Worm (Caenorhabditis elegans) whole organism, mixed stage, embryonic: ENCODE results near the gene C44C10.10.

Source experiments
- M03D4.4 ChIP-seq: sonication (generic microtip); optimal IDR thresholded peaks from 2 replicates; lab custom pipeline; 2017; ENCODE audit warnings: mild to moderate bottlenecking, missing genetic modification characterization, missing compliant biosample characterization
- bed-3 ChIP-seq: fragments of 200-800 bp; sonication (Bioruptor generic); optimal IDR thresholded peaks from 3 replicates; lab custom pipeline; 2018; ENCODE audit warnings: mild to moderate bottlenecking, missing genetic modification characterization, moderate library complexity, missing compliant biosample characterization
- blmp-1 ChIP-seq: fragments of 150-350 bp; optimal IDR thresholded peaks from 2 replicates; lab custom pipeline; 2014; ENCODE audit warnings: missing biosample characterization, missing genetic modification characterization
- ceh-39 ChIP-seq: fragments of 150-350 bp; optimal IDR thresholded peaks from 2 replicates; lab custom pipeline; 2014; ENCODE audit warnings: missing biosample characterization, missing genetic modification characterization
- ceh-43 ChIP-seq: fragments of 200-800 bp; sonication (Bioruptor generic); optimal IDR thresholded peaks from 2 replicates; lab custom pipeline; 2018; ENCODE audit warnings: mild to moderate bottlenecking, missing genetic modification characterization, moderate library complexity, missing compliant biosample characterization
- ceh-83 ChIP-seq: fragments of 200-800 bp; sonication (Bioruptor generic); optimal IDR thresholded peaks from 2 replicates; lab custom pipeline; 2018; ENCODE audit warnings: mild to moderate bottlenecking, missing genetic modification characterization, missing compliant biosample characterization
- cnd-1 ChIP-seq: fragments of 200-800 bp; sonication (Bioruptor generic); optimal IDR thresholded peaks from 2 replicates; lab custom pipeline; 2018; ENCODE audit warnings: mild to moderate bottlenecking, missing genetic modification characterization, missing compliant biosample characterization
- elt-1 ChIP-seq: sonication (generic microtip); optimal IDR thresholded peaks from 2 replicates; lab custom pipeline; 2017; ENCODE audit warnings: missing genetic modification characterization, mild to moderate bottlenecking, missing compliant biosample characterization, antibody characterized with exemption, moderate library complexity, borderline replicate concordance; ENCODE audit not compliant: insufficient read depth
- flh-1 ChIP-seq: fragments of 200-800 bp; sonication (Bioruptor generic); optimal IDR thresholded peaks from 2 replicates; lab custom pipeline; 2018; ENCODE audit warnings: mild to moderate bottlenecking, missing genetic modification characterization, moderate library complexity, missing compliant biosample characterization
- ham-2 ChIP-seq: fragments of 200-800 bp; sonication (Bioruptor generic); optimal IDR thresholded peaks from 2 replicates; lab custom pipeline; 2018; ENCODE audit warnings: mild to moderate bottlenecking, missing genetic modification characterization, missing compliant biosample characterization
- hlh-1 ChIP-seq: fragments of 150-350 bp; optimal IDR thresholded peaks from 2 replicates; lab custom pipeline; 2014; ENCODE audit warnings: missing biosample characterization, missing genetic modification reagents, missing genetic modification characterization
- lin-13 ChIP-seq: fragments of 150-350 bp; optimal IDR thresholded peaks from 2 replicates; lab custom pipeline; 2014; ENCODE audit warnings: missing biosample characterization, missing genetic modification characterization
- lin-32 ChIP-seq: fragments of 200-800 bp; sonication (Bioruptor generic); optimal IDR thresholded peaks from 2 replicates; lab custom pipeline; 2018; ENCODE audit warnings: mild to moderate bottlenecking, missing genetic modification characterization, missing compliant biosample characterization
- lsy-2 ChIP-seq: fragments of 150-350 bp; optimal IDR thresholded peaks from 2 replicates; lab custom pipeline; 2014; ENCODE audit warnings: missing biosample characterization, missing genetic modification characterization
- mab-5 ChIP-seq: fragments of 150-350 bp; optimal IDR thresholded peaks from 2 replicates; lab custom pipeline; 2014; ENCODE audit warnings: missing biosample characterization, missing genetic modification characterization
- mep-1 ChIP-seq: fragments of 150-350 bp; optimal IDR thresholded peaks from 2 replicates; lab custom pipeline; 2017; ENCODE audit warnings: missing biosample characterization, missing genetic modification reagents, missing genetic modification characterization, inconsistent platforms
- mls-2 ChIP-seq: sonication (generic microtip); optimal IDR thresholded peaks from 2 replicates; lab custom pipeline; 2016; ENCODE audit warnings: mild to moderate bottlenecking, missing genetic modification characterization, moderate library complexity, missing compliant biosample characterization
- nhr-12 ChIP-seq: fragments of 150-350 bp; optimal IDR thresholded peaks from 2 replicates; lab custom pipeline; 2014; ENCODE audit warnings: missing biosample characterization, missing genetic modification characterization
- nhr-2 ChIP-seq: fragments of 150-350 bp; optimal IDR thresholded peaks from 2 replicates; lab custom pipeline; 2014; ENCODE audit warnings: missing biosample characterization, missing genetic modification characterization
- nhr-237 ChIP-seq: fragments of 150-350 bp; optimal IDR thresholded peaks from 2 replicates; lab custom pipeline; 2014; ENCODE audit warnings: missing biosample characterization, missing genetic modification characterization
- nhr-28 ChIP-seq: fragments of 150-350 bp; optimal IDR thresholded peaks from 2 replicates; lab custom pipeline; 2014; ENCODE audit warnings: missing biosample characterization, missing genetic modification characterization
- nhr-76 ChIP-seq: sonication (generic microtip); optimal IDR thresholded peaks from 2 replicates; lab custom pipeline; 2017; ENCODE audit warnings: missing biosample characterization, missing genetic modification characterization
- pha-4 ChIP-seq: fragments of 150-350 bp; optimal IDR thresholded peaks from 2 replicates; lab custom pipeline; 2018; ENCODE audit warnings: missing biosample characterization, missing genetic modification reagents, missing genetic modification characterization
- sem-2 ChIP-seq: fragments of 200-800 bp; sonication (Bioruptor generic); optimal IDR thresholded peaks from 2 replicates; lab custom pipeline; 2018; ENCODE audit warnings: mild to moderate bottlenecking, missing genetic modification characterization, missing compliant biosample characterization
- tbx-8 ChIP-seq: fragments of 200-800 bp; sonication (Bioruptor generic); optimal IDR thresholded peaks from 2 replicates; lab custom pipeline; 2018; ENCODE audit warnings: mild to moderate bottlenecking, missing genetic modification characterization, moderate library complexity, missing compliant biosample characterization
- unc-120 ChIP-seq: sonication (generic microtip); optimal IDR thresholded peaks from 2 replicates; lab custom pipeline; 2017; ENCODE audit warnings: missing genetic modification characterization, missing compliant biosample characterization; ENCODE audit not compliant: poor library complexity, severe bottlenecking
- unc-62 ChIP-seq: fragments of 150-350 bp; optimal IDR thresholded peaks from 2 replicates; lab custom pipeline; 2014; ENCODE audit warnings: missing biosample characterization, missing genetic modification reagents, missing genetic modification characterization
- zip-8 ChIP-seq: fragments of 150-350 bp; optimal IDR thresholded peaks from 2 replicates; lab custom pipeline; 2014; ENCODE audit warnings: missing biosample characterization, missing genetic modification characterization
- ztf-11 ChIP-seq: fragments of 150-350 bp; optimal IDR thresholded peaks from 2 replicates; lab custom pipeline; 2014; ENCODE audit warnings: missing biosample characterization, missing genetic modification characterization

The C44C10.10 gene

ce11 chrX:11732752-11733151 is 42.6 kb downstream of the C44C10.10 start:
- no peak for TF ChIP-seq blmp-1 (tag; lab: Kevin White, UChicago)
- no peak for TF ChIP-seq lin-32
- no peak for TF ChIP-seq elt-1
- TF ChIP-seq mls-2, result no peak
- TF ChIP-seq sem-2 (GFP tag; lab: Kevin White, UChicago), result no peak
- TF ChIP-seq nhr-237 (tag; lab: Kevin White, UChicago), result no peak
- TF ChIP-seq M03D4.4 (tag; lab: Kevin White, UChicago), result no peak
- no peak for TF ChIP-seq hlh-1 (tag; lab: Kevin White, UChicago)
- TF ChIP-seq mep-1 (tag; lab: Kevin White, UChicago), result no peak

ce11 chrX:11734110-11734509 is 44.0 kb downstream of the C44C10.10 start:
- TF ChIP-seq mep-1 (tag; lab: Kevin White, UChicago) (no peak), lin-13 (tag; lab: Kevin White, UChicago) (no peak), zip-8 (tag; lab: Kevin White, UChicago) (no peak), ceh-43 (no peak), ham-2 (GFP tag; lab: Kevin White, UChicago) (no peak), blmp-1 (tag; lab: Kevin White, UChicago) (no peak), cnd-1 (no peak), lsy-2 (tag; lab: Kevin White, UChicago) (no peak), ceh-83 (GFP tag; lab: Kevin White, UChicago) (no peak), nhr-2 (tag; lab: Kevin White, UChicago) (no peak), flh-1 (GFP tag; lab: Kevin White, UChicago) (no peak)
- TF ChIP-seq, all 35 proteins: peak for 0

- no peak for TF ChIP-seq tbx-8
- TF ChIP-seq pha-4 (tag; lab: Kevin White, UChicago), result no peak
- no peak for TF ChIP-seq mep-1 (tag; lab: Kevin White, UChicago)
- no peak for TF ChIP-seq lin-13 (tag; lab: Kevin White, UChicago)
- no peak for TF ChIP-seq mab-5 (tag; lab: Kevin White, UChicago)
- no peak for TF ChIP-seq ceh-39 (tag; lab: Kevin White, UChicago)
- no peak for TF ChIP-seq ztf-11 (tag; lab: Kevin White, UChicago)
- no peak for TF ChIP-seq nhr-76 (tag; lab: Kevin White, UChicago)
- TF ChIP-seq unc-62 (GFP tag; lab: Kevin White, UChicago), result no peak
- no peak for TF ChIP-seq zip-8 (tag; lab: Kevin White, UChicago)
- no peak for TF ChIP-seq ceh-43
- TF ChIP-seq ceh-83 (GFP tag; lab: Kevin White, UChicago), result no peak
- no peak for TF ChIP-seq nhr-28 (tag; lab: Kevin White, UChicago)
- no peak for TF ChIP-seq nhr-12
- TF ChIP-seq bed-3 (GFP tag; lab: Kevin White, UChicago), result no peak
These were observed 46.9 kb downstream of the C44C10.10 start, which contains the start of gene D1053.3 for ce11 chrX:11737053-11737452. Gene D1053.3 (minus strand): TSS chrX:11737153.

DNA sequence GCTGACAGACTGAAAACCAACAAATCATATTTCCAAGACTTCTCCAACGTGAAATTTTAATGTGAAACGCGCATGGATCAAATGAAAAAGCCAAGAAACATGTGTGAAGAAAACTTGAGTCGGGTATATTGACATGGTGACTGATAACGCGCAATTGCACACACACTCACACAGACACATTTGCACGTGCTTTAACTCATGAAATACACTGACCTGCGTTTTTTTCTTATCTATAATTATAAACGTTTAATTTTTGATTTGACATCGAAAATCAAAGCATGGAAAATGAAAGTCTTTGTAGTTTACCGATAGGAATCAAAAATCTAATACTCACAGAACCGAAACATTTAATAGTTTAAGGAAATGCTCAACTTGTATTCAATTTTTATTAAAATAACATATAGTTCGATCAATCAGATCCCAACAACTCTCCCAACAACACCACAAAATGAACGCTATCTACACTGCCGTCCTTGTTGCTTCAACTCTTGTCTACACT is 48.5 kb downstream of the C44C10.10 start, which contains the start of gene nspa-9:
Gene nspa-9 (plus strand): TSS at position 449 of the 499 bp plus-strand sequence.
- TF ChIP-seq unc-62 (GFP tag; lab: Kevin White, UChicago), result no peak
- TF ChIP-seq ham-2 (GFP tag; lab: Kevin White, UChicago), result no peak
- TF ChIP-seq nhr-2 (tag; lab: Kevin White, UChicago), result no peak
- no peak for TF ChIP-seq ceh-83 (GFP tag; lab: Kevin White, UChicago)
- no peak for TF ChIP-seq mep-1 (tag; lab: Kevin White, UChicago)
- TF ChIP-seq nhr-76 (tag; lab: Kevin White, UChicago), result no peak
- no peak for TF ChIP-seq ztf-11 (tag; lab: Kevin White, UChicago)
- no peak for TF ChIP-seq nhr-28 (tag; lab: Kevin White, UChicago)
- no peak for TF ChIP-seq unc-120 (tag; lab: Kevin White, UChicago)
- no peak for TF ChIP-seq bed-3 (GFP tag; lab: Kevin White, UChicago)
